Worm (Caenorhabditis elegans) whole organism, L4 larva: ENCODE measurements around the gene syd-2.

Experiments used
- Y48G9A.11 ChIP-seq: fragments of 200-800 bp; sonication (Bioruptor generic); IDR thresholded peaks from 2 replicates; pipeline ENCODE4 v1.3.6; 2022; ENCODE audit warnings: missing genetic modification reagents, missing genetic modification characterization, missing compliant biosample characterization
- Y75B8A.6 ChIP-seq: fragments of 200-800 bp; sonication (Bioruptor generic); IDR thresholded peaks from 2 replicates; pipeline ENCODE4 v1.3.6; 2022; ENCODE audit warnings: missing genetic modification reagents, missing genetic modification characterization, missing compliant biosample characterization
- aly-2 ChIP-seq: sonication (generic microtip); optimal IDR thresholded peaks from 2 replicates; lab custom pipeline; 2018; ENCODE audit warnings: missing biosample characterization, missing genetic modification characterization
- ama-1 ChIP-seq: fragments of 150-350 bp; optimal IDR thresholded peaks from 2 replicates; lab custom pipeline; 2014; ENCODE audit warnings: inconsistent platforms, mixed read lengths
- dpl-1 ChIP-seq: fragments of 150-350 bp; optimal IDR thresholded peaks from 2 replicates; lab custom pipeline; 2014; ENCODE audit warnings: missing biosample characterization, missing genetic modification reagents, missing genetic modification characterization
- lin-13 ChIP-seq: fragments of 150-350 bp; optimal IDR thresholded peaks from 2 replicates; lab custom pipeline; 2014; ENCODE audit warnings: missing biosample characterization, missing genetic modification reagents, missing genetic modification characterization
- nhr-11 ChIP-seq: fragments of 150-350 bp; optimal IDR thresholded peaks from 2 replicates; lab custom pipeline; 2014; ENCODE audit warnings: missing biosample characterization, missing genetic modification characterization
- nhr-6 ChIP-seq: fragments of 150-350 bp; optimal IDR thresholded peaks from 2 replicates; lab custom pipeline; 2014; ENCODE audit warnings: missing biosample characterization, missing genetic modification characterization
- nhr-77 ChIP-seq: fragments of 150-350 bp; optimal IDR thresholded peaks from 2 replicates; lab custom pipeline; 2014; ENCODE audit warnings: missing biosample characterization, missing genetic modification characterization
- php-3 ChIP-seq: fragments of 200-800 bp; sonication (Bioruptor generic); IDR thresholded peaks from 2 replicates; pipeline ENCODE4 v1.3.6; 2022; ENCODE audit warnings: missing genetic modification reagents, missing genetic modification characterization, missing compliant biosample characterization

DNA sequence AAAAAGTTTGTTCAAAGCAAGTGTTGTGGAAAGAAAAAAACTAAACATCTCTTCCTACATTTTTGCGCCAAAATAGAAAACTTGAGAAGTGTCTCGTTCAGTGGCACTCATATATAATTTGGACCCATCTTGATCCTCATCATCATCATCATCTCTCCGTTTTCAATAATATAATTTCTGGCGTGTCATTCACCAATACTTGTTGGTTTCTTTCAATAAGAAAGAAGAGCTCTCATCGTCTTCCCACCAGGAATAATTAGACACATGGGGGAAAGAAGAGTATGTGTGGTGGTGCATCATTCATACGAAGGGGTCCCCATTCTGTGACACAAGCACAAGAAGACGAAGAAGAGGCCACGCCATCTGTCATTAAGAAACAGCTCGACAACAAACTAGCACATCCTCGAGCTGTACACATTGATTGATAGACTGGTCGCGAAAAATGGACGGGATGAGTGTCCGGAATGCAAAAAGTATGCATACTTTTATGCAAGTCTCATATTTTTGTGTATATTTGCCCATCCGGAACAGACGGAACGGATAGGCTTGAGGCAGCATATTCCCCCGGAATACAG is 36.3 kb upstream of the syd-2 start:
- TF ChIP-seq nhr-6 (tag; lab: Kevin White, UChicago) (no peak), Y75B8A.6 (GFP tag; lab: Robert Waterston, UW) (no peak), nhr-77 (no peak), Y48G9A.11 (GFP tag; lab: Robert Waterston, UW) (no peak), ama-1 (no peak), php-3 (GFP tag; lab: Robert Waterston, UW) (0 out of 2 replicates have a peak, but pooled peaks have one; percentile 26), lin-13 (GFP tag; lab: Kevin White, UChicago) (no peak), dpl-1 (GFP tag; lab: Kevin White, UChicago) (no peak), aly-2 (tag; lab: Kevin White, UChicago) (no peak), nhr-11 (tag; lab: Kevin White, UChicago) (no peak)
